Fruit fly (Drosophila melanogaster): ENCODE measurements around the gene CG45101.

The CG45101 gene

dm6 chr3L:11074043-11074853, 9.5 kb downstream of the CG45101 start, which contains the start of the genes Pfdn2 and Noc1 (continued):
- TF ChIP-seq C15 (GFP tag; IDR thresholded peaks at IDR 0.05) (0 out of 3 replicates have a peak, but pooled peaks have one; percentile 18), pan (optimal IDR thresholded peaks at IDR 0.05) (no peak), pan (GFP tag; optimal IDR thresholded peaks at IDR 0.05 in 1 of 2, IDR thresholded peaks at IDR 0.05 in 1 of 2) (peak in 1 of 2 experiments; percentile 61), unpg (GFP tag; optimal IDR thresholded peaks at IDR 0.05) (no peak), br (optimal IDR thresholded peaks at IDR 0.05) (no peak), Ets65A (GFP tag) (peak; percentile 83), eyg (GFP tag; optimal IDR thresholded peaks at IDR 0.05) (no peak), CG34376 (GFP tag; optimal IDR thresholded peaks at IDR 0.05) (no peak), CG7745 (tag; optimal IDR thresholded peaks at IDR 0.05) (no peak), ac (GFP tag; optimal IDR thresholded peaks at IDR 0.05) (no peak), HLHmδ (GFP tag; optimal IDR thresholded peaks at IDR 0.05) (no peak), Max (GFP tag; optimal IDR thresholded peaks at IDR 0.05) (peak; percentile 54), ind (GFP tag; optimal IDR thresholded peaks at IDR 0.05) (peak; percentile 62), CG8281 (tag; optimal IDR thresholded peaks at IDR 0.05) (no peak), Chrac-16 (GFP tag; optimal IDR thresholded peaks at IDR 0.05) (peak; percentile 42), tgo (GFP tag; IDR thresholded peaks at IDR 0.05) (peak; percentile 41; the same call in 2 of the 3 replicates), run (tag; optimal IDR thresholded peaks at IDR 0.05) (no peak), CG3281 (GFP tag; optimal IDR thresholded peaks at IDR 0.05) (no peak), CG14965 (GFP tag; optimal IDR thresholded peaks at IDR 0.05; ENCODE audit: borderline replicate concordance) (no peak), CG9932 (GFP tag; IDR thresholded peaks at IDR 0.05) (peak; percentile 73), toy (GFP tag; IDR thresholded peaks at IDR 0.05) (no peak), CG8359 (GFP tag; optimal IDR thresholded peaks at IDR 0.05; ENCODE audit: borderline replicate concordance) (no peak), lov (optimal IDR thresholded peaks at IDR 0.05) (no peak), lov (GFP tag; IDR thresholded peaks at IDR 0.05) (no peak), E2f1 (GFP tag; IDR thresholded peaks at IDR 0.05) (peak; percentile 42; the same call in 1 of the 2 replicates), mld (GFP tag; IDR thresholded peaks at IDR 0.05; ENCODE audit: partially characterized antibody) (no peak), Hr3 (GFP tag; optimal IDR thresholded peaks at IDR 0.05) (peak; percentile 83), gfzf (GFP tag; optimal IDR thresholded peaks at IDR 0.05) (peak; percentile 69), NC2α (GFP tag; optimal IDR thresholded peaks at IDR 0.05) (no peak), Ada2b (GFP tag; IDR thresholded peaks at IDR 0.05) (peak; percentile 53; the same call in 1 of the 2 replicates), CG7357 (GFP tag; IDR thresholded peaks at IDR 0.05) (peak; percentile 49; the same call in 1 of the 3 replicates), unc-4 (GFP tag; IDR thresholded peaks at IDR 0.05; ENCODE audit: partially characterized antibody) (no peak), CG7839 (tag; optimal IDR thresholded peaks at IDR 0.05) (no peak), Dek (tag; optimal IDR thresholded peaks at IDR 0.05) (no peak), gro (GFP tag; optimal IDR thresholded peaks at IDR 0.05) (no peak), cg (GFP tag; optimal IDR thresholded peaks at IDR 0.05) (no peak), gem (tag; optimal IDR thresholded peaks at IDR 0.05) (no peak), Nf-YC (tag; optimal IDR thresholded peaks at IDR 0.05) (no peak), h (optimal IDR thresholded peaks at IDR 0.05) (no peak), Hey (tag; optimal IDR thresholded peaks at IDR 0.05) (no peak), Sox102F (GFP tag; optimal IDR thresholded peaks at IDR 0.05) (peak; percentile 76), BEAF-32 (GFP tag; optimal IDR thresholded peaks at IDR 0.05) (peak; percentile 16), Fer3 (tag; optimal IDR thresholded peaks at IDR 0.05) (peak; percentile 20), CG12769 (tag; optimal IDR thresholded peaks at IDR 0.05) (no peak), CG1603 (tag; optimal IDR thresholded peaks at IDR 0.05) (no peak), CG6854 (GFP tag; optimal IDR thresholded peaks at IDR 0.05) (no peak), aop (GFP tag; IDR thresholded peaks at IDR 0.05) (no peak), CG13624 (GFP tag; optimal IDR thresholded peaks at IDR 0.05) (no peak), mirr (GFP tag; optimal IDR thresholded peaks at IDR 0.05) (no peak), pum (GFP tag; optimal IDR thresholded peaks at IDR 0.05) (peak; percentile 15)

Measured in whole organism, embryonic.